Worm (Caenorhabditis elegans) whole organism, late embryonic: Measurements from ENCODE around the gene srh-292.

Experiments used
- ceh-24 ChIP-seq: sonication (generic microtip); optimal IDR thresholded peaks from 2 replicates; lab custom pipeline; 2016; ENCODE audit warnings: mild to moderate bottlenecking, missing genetic modification characterization, missing compliant biosample characterization
- che-1 ChIP-seq: sonication (generic microtip); optimal IDR thresholded peaks from 2 replicates; lab custom pipeline; 2016; ENCODE audit warnings: mild to moderate bottlenecking, missing genetic modification characterization, missing compliant biosample characterization
- ets-4 ChIP-seq: sonication (generic microtip); optimal IDR thresholded peaks from 2 replicates; lab custom pipeline; 2016; ENCODE audit warnings: missing genetic modification characterization, missing compliant biosample characterization
- fax-1 ChIP-seq: sonication (generic microtip); optimal IDR thresholded peaks from 2 replicates; lab custom pipeline; 2016; ENCODE audit warnings: missing genotype, missing genetic modification characterization, missing compliant biosample characterization
- fkh-10 ChIP-seq: fragments of 150-350 bp; optimal IDR thresholded peaks from 2 replicates; lab custom pipeline; 2014; ENCODE audit warnings: missing biosample characterization, missing genetic modification reagents, missing genetic modification characterization
- lim-6 ChIP-seq: sonication (generic microtip); optimal IDR thresholded peaks from 2 replicates; lab custom pipeline; 2016; ENCODE audit warnings: missing genetic modification characterization, missing compliant biosample characterization
- nfya-1 ChIP-seq: sonication (generic microtip); optimal IDR thresholded peaks from 2 replicates; lab custom pipeline; 2017; ENCODE audit warnings: missing genetic modification characterization, mild to moderate bottlenecking, missing compliant biosample characterization, antibody characterized with exemption, moderate library complexity
- nhr-11 ChIP-seq: fragments of 150-350 bp; optimal IDR thresholded peaks from 2 replicates; lab custom pipeline; 2014; ENCODE audit warnings: missing biosample characterization, missing genetic modification characterization
- pha-4 ChIP-seq: fragments of 150-350 bp; optimal IDR thresholded peaks from 2 replicates; lab custom pipeline; 2018; ENCODE audit warnings: missing biosample characterization, missing genetic modification reagents, missing genetic modification characterization
- sox-2 ChIP-seq: fragments of 200-800 bp; sonication (Bioruptor generic); IDR thresholded peaks from 2 replicates; pipeline ENCODE4 v1.3.6; 2022; ENCODE audit warnings: missing genetic modification reagents, missing genetic modification characterization, missing compliant biosample characterization

DNA sequence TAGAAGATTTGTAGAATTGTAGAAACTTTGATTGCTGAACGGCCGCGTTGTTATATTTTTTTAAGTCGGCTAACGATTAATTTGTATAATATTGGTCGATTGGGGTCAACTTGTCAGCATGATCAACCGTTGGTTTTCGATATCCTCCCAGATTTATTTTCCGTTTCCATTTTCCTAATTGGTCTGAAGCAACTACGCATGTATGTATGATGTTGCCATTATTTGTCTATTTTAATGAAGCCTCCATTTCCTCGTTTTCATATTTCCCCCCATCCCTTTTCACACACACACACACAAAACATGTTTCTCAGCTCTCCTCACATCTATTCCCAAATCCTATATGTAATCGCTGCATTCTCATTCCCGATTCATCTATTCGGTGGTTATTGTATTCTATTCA, 2.0 kb upstream of the srh-292 start, which contains the start of gene srh-287:
- TF ChIP-seq pha-4 (tag; lab: Kevin White, UChicago) (no peak), fkh-10 (GFP tag; lab: Kevin White, UChicago) (no peak), lim-6 (tag; lab: Kevin White, UChicago) (no peak), nhr-11 (tag; lab: Kevin White, UChicago) (no peak), ceh-24 (no peak), sox-2 (GFP tag; lab: Robert Waterston, UW) (no peak), che-1 (no peak), ets-4 (no peak), fax-1 (tag; lab: Kevin White, UChicago) (no peak), nfya-1 (tag; lab: Kevin White, UChicago) (no peak)
